Worm (Caenorhabditis elegans) whole organism, late embryonic: ENCODE data around the gene rmh-2.

Source experiments
- F13H6.1 ChIP-seq: sonication (generic microtip); optimal IDR thresholded peaks from 2 replicates; lab custom pipeline; 2016; ENCODE audit warnings: missing genetic modification characterization, missing compliant biosample characterization
- K02D7.2 ChIP-seq: sonication (generic microtip); optimal IDR thresholded peaks from 2 replicates; lab custom pipeline; 2017; ENCODE audit warnings: mild to moderate bottlenecking, missing genetic modification characterization, missing compliant biosample characterization
- ama-1 ChIP-seq: fragments of 150-350 bp; optimal IDR thresholded peaks from 2 replicates; lab custom pipeline; 2014
- ceh-22 ChIP-seq: sonication (generic microtip); optimal IDR thresholded peaks from 2 replicates; lab custom pipeline; 2017; ENCODE audit warnings: missing biosample characterization, missing genetic modification characterization
- ceh-30 ChIP-seq: fragments of 150-350 bp; optimal IDR thresholded peaks from 2 replicates; lab custom pipeline; 2014; ENCODE audit warnings: missing biosample characterization, missing genetic modification characterization
- dve-1 ChIP-seq: sonication (generic microtip); optimal IDR thresholded peaks from 2 replicates; lab custom pipeline; 2017; ENCODE audit warnings: antibody characterized with exemption, mild to moderate bottlenecking, missing genetic modification characterization, missing compliant biosample characterization
- ets-4 ChIP-seq: sonication (generic microtip); optimal IDR thresholded peaks from 2 replicates; lab custom pipeline; 2016; ENCODE audit warnings: missing genetic modification characterization, missing compliant biosample characterization
- fkh-10 ChIP-seq: fragments of 150-350 bp; optimal IDR thresholded peaks from 2 replicates; lab custom pipeline; 2014; ENCODE audit warnings: missing biosample characterization, missing genetic modification reagents, missing genetic modification characterization
- hlh-30 ChIP-seq: sonication (generic microtip); optimal IDR thresholded peaks from 2 replicates; lab custom pipeline; 2017; ENCODE audit warnings: antibody characterized with exemption, missing genetic modification characterization, missing compliant biosample characterization; ENCODE audit not compliant: insufficient read depth
- rnt-1 ChIP-seq: sonication (generic microtip); optimal IDR thresholded peaks from 2 replicates; lab custom pipeline; 2016; ENCODE audit warnings: missing genetic modification characterization, missing compliant biosample characterization
- sox-2 ChIP-seq: fragments of 200-800 bp; sonication (Bioruptor generic); IDR thresholded peaks from 2 replicates; pipeline ENCODE4 v1.3.6; 2022; ENCODE audit warnings: missing genetic modification reagents, missing genetic modification characterization, missing compliant biosample characterization

DNA sequence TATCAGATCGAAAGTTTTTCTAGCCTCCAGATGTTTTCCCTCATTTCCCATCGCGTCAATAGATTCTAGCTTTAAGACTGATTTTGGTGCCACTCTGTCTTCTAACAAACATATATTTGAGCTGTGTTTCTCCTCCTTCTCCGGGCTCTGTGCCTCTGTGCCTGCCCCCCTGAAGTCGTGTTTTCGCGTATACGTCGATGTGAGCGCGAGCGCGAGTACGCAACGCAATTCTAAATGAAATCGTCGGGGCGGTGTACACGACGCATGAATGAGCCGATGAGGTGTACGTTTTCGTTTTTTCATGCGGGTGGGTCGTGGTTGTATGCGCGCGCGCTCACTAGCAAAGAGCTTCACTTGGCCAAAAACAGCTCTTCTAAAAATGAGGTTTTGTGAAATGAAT is 35.3 kb upstream of the rmh-2 start:
- TF ChIP-seq F13H6.1 (tag; lab: Kevin White, UChicago): no peak
- no peak for TF ChIP-seq rnt-1 (tag; lab: Kevin White, UChicago)
- TF ChIP-seq ama-1 (lab: Kevin White, UChicago): no peak
- no peak for TF ChIP-seq fkh-10 (GFP tag; lab: Kevin White, UChicago)
- no peak for TF ChIP-seq ceh-30 (tag; lab: Kevin White, UChicago)
- no peak for TF ChIP-seq ceh-22 (tag; lab: Kevin White, UChicago)
- TF ChIP-seq hlh-30 (tag; lab: Kevin White, UChicago): no peak
- TF ChIP-seq dve-1 (tag; lab: Kevin White, UChicago): no peak
- TF ChIP-seq sox-2 (GFP tag; lab: Robert Waterston, UW): no peak
- TF ChIP-seq ets-4: no peak
- no peak for TF ChIP-seq K02D7.2 (tag; lab: Kevin White, UChicago)
